Fruit fly (Drosophila melanogaster) whole organism: ENCODE results near the gene drn.

Experiments
- CG8478 ChIP-seq: fragments of >200 bp; optimal IDR thresholded peaks from 2 replicates; lab custom pipeline; 2018; ENCODE audit warnings: inconsistent platforms
- Dll ChIP-seq: fragments of >200 bp; optimal IDR thresholded peaks from 2 replicates; lab custom pipeline; 2017
- EcR ChIP-seq, 2 experiments: fragments of >200 bp; optimal IDR thresholded peaks; 2 replicates each; lab custom pipeline; 2017; ENCODE audit warnings: missing biosample characterization in 2 of 2, missing genetic modification characterization in 2 of 2, missing genetic modification reagents in 2 of 2
- pan ChIP-seq: fragments of >200 bp; optimal IDR thresholded peaks from 2 replicates; lab custom pipeline; 2017
- psq ChIP-seq: fragments of >200 bp; optimal IDR thresholded peaks from 2 replicates; lab custom pipeline; 2017
- usp ChIP-seq: fragments of >200 bp; optimal IDR thresholded peaks from 2 replicates; lab custom pipeline; 2017; ENCODE audit warnings: missing biosample characterization, missing genetic modification characterization, mixed read lengths

The drn gene

dm6 chr3R:9397890-9398289 lies 57.9 kb downstream of the drn start, which contains the start of gene Or85f:
Or85f (plus strand) TSS chr3R:9398190.
- TF ChIP-seq CG8478 (lab: Kevin White, UChicago) (no peak), pan (lab: Kevin White, UChicago) (no peak), EcR (GFP tag; optimal IDR thresholded peaks at IDR 0.05; lab: Kevin White, UChicago) (no peak), psq (lab: Kevin White, UChicago) (no peak), Dll (lab: Kevin White, UChicago) (no peak), usp (no peak)

dm6 chr3R:9399074-9399473 lies 59.1 kb downstream of the drn start:
- no peak for TF ChIP-seq pan (lab: Kevin White, UChicago)
- no peak for TF ChIP-seq CG8478 (lab: Kevin White, UChicago)
- TF ChIP-seq usp = no peak
- no peak for TF ChIP-seq Dll (lab: Kevin White, UChicago)
- no peak for TF ChIP-seq psq (lab: Kevin White, UChicago)
- TF ChIP-seq EcR (GFP tag; optimal IDR thresholded peaks at IDR 0.05; lab: Kevin White, UChicago) = no peak

dm6 chr3R:9399951-9400392 lies 60.0 kb downstream of the drn start, which contains the start of gene CG34117:
CG34117 (minus strand) TSS chr3R:9400053.
- TF ChIP-seq pan (lab: Kevin White, UChicago) (no peak), psq (lab: Kevin White, UChicago) (no peak), EcR (GFP tag; optimal IDR thresholded peaks at IDR 0.05; lab: Kevin White, UChicago) (no peak), CG8478 (lab: Kevin White, UChicago) (no peak), usp (no peak), Dll (lab: Kevin White, UChicago) (no peak)

dm6 chr3R:9401127-9401603 lies 61.1 kb downstream of the drn start, which contains the start of the genes RpL34b and CG8132:
RpL34b (minus strand) TSS chr3R:9401226.
CG8132 (plus strand) TSS chr3R:9401495.
- no peak for TF ChIP-seq EcR (GFP tag; optimal IDR thresholded peaks at IDR 0.05; lab: Kevin White, UChicago)
- no peak for TF ChIP-seq CG8478 (lab: Kevin White, UChicago)
- TF ChIP-seq usp = no peak
- TF ChIP-seq pan (lab: Kevin White, UChicago) = no peak
- TF ChIP-seq psq (lab: Kevin White, UChicago) = no peak
- TF ChIP-seq Dll (lab: Kevin White, UChicago) = no peak

dm6 chr3R:9404104-9404512 lies 64.1 kb downstream of the drn start, which contains the start of the genes CG9356, BBIP1 and CG8135:
CG9356 (minus strand) TSS chr3R:9404269.
BBIP1 (plus strand) TSS chr3R:9404385.
CG8135 (plus strand) TSS chr3R:9404385.
- TF ChIP-seq EcR (GFP tag; optimal IDR thresholded peaks at IDR 0.05; lab: Kevin White, UChicago) (no peak), CG8478 (lab: Kevin White, UChicago) (no peak), pan (lab: Kevin White, UChicago) (no peak), usp (no peak), psq (lab: Kevin White, UChicago) (no peak), Dll (lab: Kevin White, UChicago) (no peak)

- TF ChIP-seq pan (lab: Kevin White, UChicago) = no peak
- no peak for TF ChIP-seq usp
- no peak for TF ChIP-seq psq (lab: Kevin White, UChicago)
- no peak for TF ChIP-seq Dll (lab: Kevin White, UChicago)
- TF ChIP-seq EcR (GFP tag; optimal IDR thresholded peaks at IDR 0.05; lab: Kevin White, UChicago) = no peak
- TF ChIP-seq CG8478 (lab: Kevin White, UChicago) = no peak
Observed at dm6 chr3R:9408069-9408468, 68.1 kb downstream of the drn start, which contains the start of gene CG44261. CG44261 (minus strand) TSS chr3R:9408169.

dm6 chr3R:9410182-9410581 lies 70.2 kb downstream of the drn start, which contains the start of gene betaTub85D:
betaTub85D (minus strand) TSS chr3R:9410282.
- TF ChIP-seq CG8478 (lab: Kevin White, UChicago) = no peak
- no peak for TF ChIP-seq psq (lab: Kevin White, UChicago)
- no peak for TF ChIP-seq Dll (lab: Kevin White, UChicago)
- no peak for TF ChIP-seq usp
- no peak for TF ChIP-seq EcR (GFP tag; optimal IDR thresholded peaks at IDR 0.05; lab: Kevin White, UChicago)
- TF ChIP-seq pan (lab: Kevin White, UChicago) = no peak

dm6 chr3R:9411928-9412640 lies 72.1 kb downstream of the drn start, which contains the start of the genes Task7 and alpha-Man-IIa:
Task7 (minus strand) TSS chr3R:9412293.
alpha-Man-IIa (plus strand) TSS chr3R:9412548.
- TF ChIP-seq Dll (lab: Kevin White, UChicago) = no peak
- TF ChIP-seq psq (lab: Kevin White, UChicago) = no peak
- no peak for TF ChIP-seq EcR (GFP tag; optimal IDR thresholded peaks at IDR 0.05; lab: Kevin White, UChicago)
- TF ChIP-seq CG8478 (lab: Kevin White, UChicago) = no peak
- no peak for TF ChIP-seq pan (lab: Kevin White, UChicago)
- TF ChIP-seq usp = no peak
